Fruit fly (Drosophila melanogaster): ENCODE data around the gene CG31300.

Gene CG31300

DNA sequence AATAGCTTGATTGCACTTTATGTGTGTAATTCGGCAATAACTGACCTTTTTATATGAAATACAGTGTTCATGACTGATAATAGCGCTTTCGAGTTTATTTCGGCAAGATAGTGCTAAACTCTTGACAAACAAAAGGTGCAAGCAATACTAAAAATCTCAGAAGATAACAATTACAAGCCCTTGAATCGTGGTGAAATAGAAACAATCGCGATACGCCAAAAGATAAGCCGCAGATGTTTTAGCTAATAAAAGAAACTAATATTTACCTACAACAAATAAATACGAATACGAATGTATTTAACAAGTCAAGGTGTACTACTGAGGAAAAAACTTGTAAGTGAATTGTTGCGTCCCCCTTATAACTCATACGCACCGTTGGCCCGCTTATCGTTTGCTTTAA lies 8.1 kb upstream of the CG31300 start:
- TF ChIP-seq vri (GFP tag; optimal IDR thresholded peaks at IDR 0.05) (peak; percentile 63), fkh (GFP tag; optimal IDR thresholded peaks at IDR 0.05) (peak; percentile 71), fd85E (GFP tag; optimal IDR thresholded peaks at IDR 0.05) (no peak), CG16779 (tag; optimal IDR thresholded peaks at IDR 0.05) (peak; percentile 2)

DNA sequence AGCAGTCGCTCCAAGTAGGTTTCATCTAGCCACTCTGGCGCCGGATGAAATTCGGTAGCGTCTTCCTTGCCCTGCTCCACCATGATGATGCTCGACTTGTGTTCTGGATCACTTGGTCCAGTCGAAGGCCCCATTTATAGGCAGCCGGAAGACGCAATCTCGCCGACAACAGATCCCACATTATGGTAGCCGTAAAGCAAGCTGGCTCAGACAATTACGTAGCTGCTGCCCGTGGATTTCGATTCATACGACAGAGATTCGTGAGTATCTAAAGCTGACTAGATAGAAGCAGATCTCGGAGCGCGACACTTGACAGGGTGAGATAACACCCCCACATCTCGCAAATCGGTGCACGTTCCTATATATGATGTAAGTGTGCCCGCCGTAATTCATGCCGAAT lies 6.3 kb upstream of the CG31300 start, which contains the start of gene CG10513:
Gene CG10513, minus strand, starts transcription at position 101 of the 400 bp plus-strand sequence.
- TF ChIP-seq vri (GFP tag; optimal IDR thresholded peaks at IDR 0.05) (peak; percentile 6), Blimp-1 (GFP tag; optimal IDR thresholded peaks at IDR 0.05) (no peak), CG6808 (GFP tag; optimal IDR thresholded peaks at IDR 0.05) (no peak)

DNA sequence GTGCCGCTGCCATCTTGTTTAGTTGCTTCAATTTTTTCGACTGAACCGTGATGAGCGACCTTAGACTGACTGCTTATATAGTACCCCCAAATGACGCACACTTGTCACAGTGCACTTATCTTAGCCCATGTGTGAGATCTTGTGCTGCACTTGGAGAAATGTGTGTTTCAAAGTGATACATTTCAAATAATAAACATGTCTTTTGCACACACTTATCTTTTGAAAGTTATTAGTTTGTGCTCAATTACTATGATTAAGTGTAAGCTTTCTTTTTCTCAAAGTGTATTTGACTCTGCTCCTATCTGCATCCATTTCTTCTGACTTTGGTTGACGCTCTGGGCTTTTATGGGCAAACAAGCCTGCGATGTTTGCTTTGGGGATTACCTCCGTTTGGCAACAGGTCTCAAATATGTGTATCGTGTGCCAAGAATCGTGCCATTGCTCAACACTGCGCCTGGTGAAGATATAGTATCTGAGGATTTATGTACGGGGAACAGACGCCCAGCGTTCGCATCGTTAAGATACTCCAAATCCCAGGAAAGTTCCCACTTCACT lies 3.5 kb upstream of the CG31300 start, which contains the start of gene CG10514:
Gene CG10514, minus strand, starts transcription at position 51 of the 555 bp plus-strand sequence.
- TF ChIP-seq lz (GFP tag; optimal IDR thresholded peaks at IDR 0.05) (no peak), salr (GFP tag; optimal IDR thresholded peaks at IDR 0.05) (no peak), vri (GFP tag; optimal IDR thresholded peaks at IDR 0.05) (peak; percentile 23), svp (GFP tag) (peak; percentile 26), Sox102F (GFP tag; optimal IDR thresholded peaks at IDR 0.05) (peak; percentile 4), CG11902 (GFP tag; optimal IDR thresholded peaks at IDR 0.05) (no peak), achi (GFP tag; optimal IDR thresholded peaks at IDR 0.05) (peak; percentile 12), net (GFP tag; optimal IDR thresholded peaks at IDR 0.05) (no peak), CG16779 (tag; optimal IDR thresholded peaks at IDR 0.05) (no peak), Ets96B (tag; optimal IDR thresholded peaks at IDR 0.05) (no peak)

DNA sequence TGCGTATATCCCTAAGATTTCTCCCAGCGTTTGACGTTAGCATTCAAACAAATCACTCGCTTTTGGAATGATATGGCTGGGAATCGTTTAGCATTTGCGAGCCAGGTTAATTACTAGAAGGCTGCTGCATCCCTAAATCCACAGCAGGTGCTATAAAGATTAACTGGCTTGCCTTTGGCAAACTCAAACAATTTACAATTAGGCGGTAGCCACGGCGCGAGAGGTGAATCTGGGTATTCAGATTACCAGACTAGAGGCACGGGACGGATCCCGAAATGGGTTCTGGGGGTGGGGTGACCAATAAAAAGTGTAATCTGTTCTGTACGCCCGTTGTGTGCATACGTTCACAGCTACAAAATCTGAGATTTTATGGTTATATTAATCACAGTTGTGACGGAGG lies 2.3 kb upstream of the CG31300 start, which contains the start of gene CG11892:
Gene CG11892, plus strand, starts transcription at position 384 of the 400 bp plus-strand sequence.
- TF ChIP-seq Eip78C (GFP tag) (no peak), fd59A (GFP tag; optimal IDR thresholded peaks at IDR 0.05) (no peak), CG6276 (GFP tag; optimal IDR thresholded peaks at IDR 0.05) (no peak), CG16779 (tag; optimal IDR thresholded peaks at IDR 0.05) (no peak), vri (GFP tag; optimal IDR thresholded peaks at IDR 0.05) (peak; percentile 46), Met (GFP tag; optimal IDR thresholded peaks at IDR 0.05) (no peak), svp (GFP tag) (peak; percentile 46), acj6 (GFP tag; optimal IDR thresholded peaks at IDR 0.05) (no peak), CG3032 (tag; optimal IDR thresholded peaks at IDR 0.05) (no peak), Blimp-1 (GFP tag; optimal IDR thresholded peaks at IDR 0.05) (no peak), CG10631 (GFP tag; optimal IDR thresholded peaks at IDR 0.05) (no peak), topi (GFP tag; optimal IDR thresholded peaks at IDR 0.05) (no peak), Sox102F (GFP tag; optimal IDR thresholded peaks at IDR 0.05) (peak; percentile 23), spab (GFP tag; optimal IDR thresholded peaks at IDR 0.05) (no peak), net (GFP tag; optimal IDR thresholded peaks at IDR 0.05) (no peak), Gug (GFP tag; IDR thresholded peaks at IDR 0.05) (no peak), fkh (GFP tag; optimal IDR thresholded peaks at IDR 0.05) (peak; percentile 90), OdsH (GFP tag; optimal IDR thresholded peaks at IDR 0.05) (no peak)

DNA sequence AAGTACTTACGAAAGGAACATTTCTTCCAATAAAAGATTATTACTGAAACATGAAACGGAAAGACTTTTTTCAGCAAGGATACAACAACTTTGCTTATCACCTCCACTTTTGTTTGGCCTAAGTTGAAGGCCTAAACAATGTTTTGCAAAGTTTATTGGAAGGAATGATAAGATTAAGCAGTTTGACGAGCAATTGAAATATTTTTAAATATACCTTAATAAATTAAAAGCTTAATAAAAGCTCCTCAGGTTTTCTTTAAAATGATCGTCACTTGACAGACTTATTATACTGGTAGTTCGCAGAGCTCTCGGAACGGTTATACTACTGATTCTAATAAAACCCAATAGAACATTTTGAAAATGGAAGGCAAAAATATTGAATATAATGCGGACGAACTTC lies 1.8 kb downstream of the CG31300 start, which contains the start of gene CG31104:
Gene CG31104, plus strand, starts transcription at position 301 of the 400 bp plus-strand sequence.
- TF ChIP-seq CG15336 (GFP tag; IDR thresholded peaks at IDR 0.05) (no peak), Hr38 (GFP tag; optimal IDR thresholded peaks at IDR 0.05) (no peak), Eip78C (GFP tag) (no peak), dac (GFP tag; optimal IDR thresholded peaks at IDR 0.05) (no peak), ss (GFP tag; optimal IDR thresholded peaks at IDR 0.05) (no peak), CG6276 (GFP tag; optimal IDR thresholded peaks at IDR 0.05) (no peak), dsx (GFP tag; optimal IDR thresholded peaks at IDR 0.05; ENCODE audit: poor library complexity, severe bottlenecking) (no peak), CG11902 (GFP tag; optimal IDR thresholded peaks at IDR 0.05) (no peak), CG6808 (GFP tag; optimal IDR thresholded peaks at IDR 0.05) (no peak), esn (GFP tag; optimal IDR thresholded peaks at IDR 0.05) (no peak), CG6792 (GFP tag; optimal IDR thresholded peaks at IDR 0.05) (no peak), CG8119 (GFP tag; IDR thresholded peaks at IDR 0.05) (no peak)

Data from whole organism, prepupa.